Worm (Caenorhabditis elegans) whole organism, young adult: ENCODE results near the gene R11E3.2.

ENCODE experiments used
- K12H6.12 ChIP-seq: fragments of 200-800 bp; sonication (Bioruptor generic); optimal IDR thresholded peaks from 2 replicates; lab custom pipeline; 2018; ENCODE audit warnings: mild to moderate bottlenecking, missing genetic modification characterization, missing compliant biosample characterization
- mel-28 ChIP-seq: sonication (generic microtip); optimal IDR thresholded peaks from 2 replicates; lab custom pipeline; 2016; ENCODE audit warnings: borderline replicate concordance, mild to moderate bottlenecking, missing genetic modification characterization, missing compliant biosample characterization
- unc-62 ChIP-seq: fragments of 150-350 bp; optimal IDR thresholded peaks from 2 replicates; lab custom pipeline; 2014; ENCODE audit warnings: missing biosample characterization, missing genetic modification reagents, missing genetic modification characterization

DNA sequence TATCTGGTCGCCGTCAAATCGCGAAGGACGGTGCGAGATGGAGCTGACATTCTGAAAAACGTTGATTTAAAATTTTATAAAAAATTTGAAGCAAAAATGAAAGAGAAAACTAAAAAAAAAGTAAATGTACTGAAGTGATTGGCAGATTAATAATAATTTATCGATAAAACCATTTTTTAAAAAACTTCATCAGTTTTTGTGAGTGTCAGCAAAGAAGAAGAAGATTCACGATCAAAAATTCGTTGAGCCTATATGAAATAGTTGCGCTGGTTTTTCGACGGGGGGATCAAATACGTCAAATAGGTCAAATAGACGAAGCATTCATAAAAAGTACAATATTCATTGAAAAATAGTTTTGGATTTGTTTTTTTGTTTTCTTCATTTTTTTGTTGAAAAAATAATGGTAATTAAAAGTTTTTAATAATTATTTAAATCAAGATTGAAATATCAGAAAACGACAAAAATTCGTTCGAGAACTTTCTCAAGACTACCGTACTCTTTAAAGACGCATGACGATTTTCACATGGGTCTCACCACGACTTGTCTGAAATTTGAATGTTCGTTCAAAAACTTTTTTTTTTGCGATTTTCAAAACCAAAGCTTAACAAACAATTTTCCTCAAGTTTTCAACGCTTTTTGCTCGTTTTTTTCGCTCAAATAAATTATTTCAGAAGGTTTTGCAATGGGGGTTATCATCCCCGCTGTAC is 11.4 kb upstream of the R11E3.2 start, which contains the start of the genes memi-1 and cyp-31A3:
- TF ChIP-seq mel-28 (tag; lab: Kevin White, UChicago): no peak
- no peak for TF ChIP-seq K12H6.12 (tag; lab: Kevin White, UChicago)
- TF ChIP-seq unc-62 (GFP tag; lab: Kevin White, UChicago): no peak
